Fruit fly (Drosophila melanogaster): ENCODE data around the gene Msh6.

- TF ChIP-seq CG9948 (tag; optimal IDR thresholded peaks at IDR 0.05) (no peak), CG34367 (tag; optimal IDR thresholded peaks at IDR 0.05) (no peak), gl (tag; optimal IDR thresholded peaks at IDR 0.05) (no peak)
Observed at dm6 chr3L:15197978-15198377, 39.6 kb upstream of the Msh6 start.

Measured in whole organism, pupa.